ENCODE assay signal across 1 fruit fly cellular context in genomic region chrX:12472244-12472736, dm6.
TF ChIP-seq lines count a peak whose summit lies in the region.

No protein-coding gene starts in this region.

TF ChIP-seq in whole organism, embryonic, 481 proteins besides CTCF, POLR2A, EP300 and RAD21 (continued from another document and continues in another):
- TF ChIP-seq gro (GFP tag; optimal IDR thresholded peaks at IDR 0.05; lab: Kevin White, UChicago): peak; percentile 27
- TF ChIP-seq crol (GFP tag; IDR thresholded peaks at IDR 0.05; lab: Robert Waterston, UW): peak; percentile 61
- TF ChIP-seq Ada2b (GFP tag; IDR thresholded peaks at IDR 0.05; lab: Robert Waterston, UW): peak; percentile 96
- peak; percentile 84 for TF ChIP-seq chm (GFP tag; IDR thresholded peaks at IDR 0.05; lab: Robert Waterston, UW)
- peak; percentile 94 for TF ChIP-seq ttk (GFP tag; IDR thresholded peaks at IDR 0.05; lab: Robert Waterston, UW)
- TF ChIP-seq inv (GFP tag; IDR thresholded peaks at IDR 0.05; lab: Robert Waterston, UW; ENCODE audit: partially characterized antibody): no peak
- TF ChIP-seq CG9215 (GFP tag; IDR thresholded peaks at IDR 0.05; lab: Robert Waterston, UW): peak; percentile 95
- peak; percentile 85 for TF ChIP-seq gsb-n (tag; optimal IDR thresholded peaks at IDR 0.05; lab: Kevin White, UChicago)
- no peak for TF ChIP-seq h (optimal IDR thresholded peaks at IDR 0.05; lab: Kevin White, UChicago)
- peak; percentile 90 for TF ChIP-seq gcm (GFP tag; optimal IDR thresholded peaks at IDR 0.05; lab: Kevin White, UChicago)
- peak; percentile 93 for TF ChIP-seq CG31224 (GFP tag; IDR thresholded peaks at IDR 0.05; lab: Robert Waterston, UW)
- peak; percentile 83 for TF ChIP-seq otp (GFP tag; IDR thresholded peaks at IDR 0.05; lab: Robert Waterston, UW)
- TF ChIP-seq NfI (GFP tag; optimal IDR thresholded peaks at IDR 0.05; lab: Kevin White, UChicago): peak; percentile 92
- peak; percentile 95 for TF ChIP-seq caup (GFP tag; optimal IDR thresholded peaks at IDR 0.05; lab: Kevin White, UChicago; ENCODE audit: severe bottlenecking)
- TF ChIP-seq tup (GFP tag; optimal IDR thresholded peaks at IDR 0.05; lab: Kevin White, UChicago): peak; percentile 77
- peak; percentile 86 for TF ChIP-seq ara (GFP tag; IDR thresholded peaks at IDR 0.05; lab: Robert Waterston, UW)
- TF ChIP-seq grn (GFP tag; optimal IDR thresholded peaks at IDR 0.05; lab: Kevin White, UChicago): peak; percentile 12
- TF ChIP-seq CG10462 (GFP tag; optimal IDR thresholded peaks at IDR 0.05; lab: Kevin White, UChicago): peak; percentile 70
- TF ChIP-seq CoRest (tag; optimal IDR thresholded peaks at IDR 0.05; lab: Kevin White, UChicago): peak; percentile 97
- peak; percentile 79 for TF ChIP-seq CG15696 (tag; optimal IDR thresholded peaks at IDR 0.05; lab: Kevin White, UChicago)
- peak; percentile 97 for TF ChIP-seq sob (GFP tag; IDR thresholded peaks at IDR 0.05; lab: Robert Waterston, UW)
- TF ChIP-seq Hr51 (GFP tag; optimal IDR thresholded peaks at IDR 0.05; lab: Kevin White, UChicago): peak; percentile 55 to 96
- TF ChIP-seq dati (GFP tag; IDR thresholded peaks at IDR 0.05; lab: Robert Waterston, UW): peak; percentile 64; the same call in 1 of the 2 replicates
- TF ChIP-seq hb (GFP tag; IDR thresholded peaks at IDR 0.05; lab: Robert Waterston, UW; ENCODE audit: partially characterized antibody): no peak
- TF ChIP-seq kay (GFP tag; optimal IDR thresholded peaks at IDR 0.05; lab: Kevin White, UChicago): peak; percentile 85
- peak; percentile 92 for TF ChIP-seq fd96Cb (tag; optimal IDR thresholded peaks at IDR 0.05; lab: Kevin White, UChicago)
- TF ChIP-seq CG13624 (GFP tag; optimal IDR thresholded peaks at IDR 0.05; lab: Kevin White, UChicago): peak; percentile 60
- peak; percentile 50 for TF ChIP-seq CG4617 (GFP tag; optimal IDR thresholded peaks at IDR 0.05; lab: Kevin White, UChicago; ENCODE audit: borderline replicate concordance)
- peak; percentile 91 for TF ChIP-seq CG4424 (GFP tag; optimal IDR thresholded peaks at IDR 0.05; lab: Kevin White, UChicago)
- no peak for TF ChIP-seq vnd (GFP tag; IDR thresholded peaks at IDR 0.05; lab: Robert Waterston, UW; ENCODE audit: partially characterized antibody)
- TF ChIP-seq ken (GFP tag; IDR thresholded peaks at IDR 0.05; lab: Robert Waterston, UW): peak; percentile 88
- peak; percentile 81 for TF ChIP-seq MTF-1 (GFP tag; optimal IDR thresholded peaks at IDR 0.05; lab: Kevin White, UChicago; ENCODE audit: borderline replicate concordance)
- peak; percentile 89 for TF ChIP-seq CG8388 (GFP tag; optimal IDR thresholded peaks at IDR 0.05; lab: Kevin White, UChicago)
- peak; percentile 90 for TF ChIP-seq Ravus (GFP tag; IDR thresholded peaks at IDR 0.05; lab: Robert Waterston, UW)
- peak; percentile 65; the same call in 1 of the 3 replicates for TF ChIP-seq sr (GFP tag; IDR thresholded peaks at IDR 0.05; lab: Robert Waterston, UW)
- TF ChIP-seq CG10321 (GFP tag; IDR thresholded peaks at IDR 0.05; lab: Robert Waterston, UW): peak; percentile 80
- TF ChIP-seq GATAe (GFP tag; conservative IDR thresholded peaks at IDR 0.05; lab: Robert Waterston, UW): peak; percentile 79; the same call in 1 of the 2 replicates
- peak; percentile 95 for TF ChIP-seq CG17361 (GFP tag; IDR thresholded peaks at IDR 0.05; lab: Robert Waterston, UW)
- peak; percentile 93 for TF ChIP-seq tio (GFP tag; optimal IDR thresholded peaks at IDR 0.05; lab: Kevin White, UChicago)
- TF ChIP-seq CG13424 (tag; optimal IDR thresholded peaks at IDR 0.05; lab: Kevin White, UChicago): peak; percentile 95
- no peak for TF ChIP-seq gfzf (GFP tag; optimal IDR thresholded peaks at IDR 0.05; lab: Kevin White, UChicago)
- no peak for TF ChIP-seq CG13287 (GFP tag; IDR thresholded peaks at IDR 0.05; lab: Robert Waterston, UW; ENCODE audit: partially characterized antibody)
- TF ChIP-seq row (GFP tag; IDR thresholded peaks at IDR 0.05; lab: Robert Waterston, UW): peak; percentile 98
- TF ChIP-seq ind (GFP tag; optimal IDR thresholded peaks at IDR 0.05; lab: Kevin White, UChicago): peak; percentile 94
- peak in 1 of 2 experiments; percentile 97 for TF ChIP-seq eve (GFP tag; optimal IDR thresholded peaks at IDR 0.05; lab: Kevin White, UChicago)
- peak; percentile 77 for TF ChIP-seq trh (GFP tag; optimal IDR thresholded peaks at IDR 0.05; lab: Kevin White, UChicago)
- TF ChIP-seq pb (GFP tag; optimal IDR thresholded peaks at IDR 0.05; lab: Kevin White, UChicago): no peak
- TF ChIP-seq Bdp1 (GFP tag; optimal IDR thresholded peaks at IDR 0.05; lab: Kevin White, UChicago): peak; percentile 59
- peak; percentile 52 for TF ChIP-seq maf-S (GFP tag; optimal IDR thresholded peaks at IDR 0.05; lab: Kevin White, UChicago)
- TF ChIP-seq yki (optimal IDR thresholded peaks at IDR 0.05; lab: Kevin White, UChicago): no peak
- no peak for TF ChIP-seq shn (GFP tag; optimal IDR thresholded peaks at IDR 0.05; lab: Kevin White, UChicago)
- peak; percentile 67 for TF ChIP-seq wek (GFP tag; optimal IDR thresholded peaks at IDR 0.05; lab: Kevin White, UChicago)
- TF ChIP-seq Taf1 (GFP tag; IDR thresholded peaks at IDR 0.05; lab: Robert Waterston, UW): peak; percentile 94
- TF ChIP-seq Lim3 (GFP tag; IDR thresholded peaks at IDR 0.05; lab: Robert Waterston, UW): peak; percentile 76; the same call in 1 of the 2 replicates
- peak; percentile 96 for TF ChIP-seq CG2712 (tag; optimal IDR thresholded peaks at IDR 0.05; lab: Kevin White, UChicago)
- TF ChIP-seq CG4707 (GFP tag; optimal IDR thresholded peaks at IDR 0.05; lab: Kevin White, UChicago): peak; percentile 62
- peak in 1 of 2 experiments; percentile 62 for TF ChIP-seq insv (GFP tag; optimal IDR thresholded peaks at IDR 0.05; lab: Kevin White, UChicago)
- TF ChIP-seq CG2129 (GFP tag; IDR thresholded peaks at IDR 0.05; lab: Robert Waterston, UW; ENCODE audit: partially characterized antibody): no peak
- no peak for TF ChIP-seq Doc3 (GFP tag; IDR thresholded peaks at IDR 0.05; lab: Robert Waterston, UW; ENCODE audit: partially characterized antibody)
- peak; percentile 75 for TF ChIP-seq CG30431 (GFP tag; optimal IDR thresholded peaks at IDR 0.05; lab: Kevin White, UChicago)
- peak; percentile 38 for TF ChIP-seq YL-1 (GFP tag; optimal IDR thresholded peaks at IDR 0.05; lab: Kevin White, UChicago)
- TF ChIP-seq CG7963 (GFP tag; IDR thresholded peaks at IDR 0.05; lab: Robert Waterston, UW; ENCODE audit: partially characterized antibody): no peak
- no peak for TF ChIP-seq pita (GFP tag; optimal IDR thresholded peaks at IDR 0.05; lab: Kevin White, UChicago)
- peak; percentile 90 for TF ChIP-seq gce (GFP tag; IDR thresholded peaks at IDR 0.05; lab: Robert Waterston, UW)
- peak; percentile 85 for TF ChIP-seq CG18476 (GFP tag; optimal IDR thresholded peaks at IDR 0.05; lab: Kevin White, UChicago)
- peak; percentile 89 for TF ChIP-seq CG12104 (GFP tag; optimal IDR thresholded peaks at IDR 0.05; lab: Kevin White, UChicago)
- TF ChIP-seq CG12659 (GFP tag; optimal IDR thresholded peaks at IDR 0.05; lab: Kevin White, UChicago): peak; percentile 97
- TF ChIP-seq Dp (GFP tag; optimal IDR thresholded peaks at IDR 0.05; lab: Kevin White, UChicago): no peak
- peak; percentile 23 for TF ChIP-seq luna (GFP tag; optimal IDR thresholded peaks at IDR 0.05; lab: Kevin White, UChicago)
- TF ChIP-seq chn (GFP tag; optimal IDR thresholded peaks at IDR 0.05; lab: Kevin White, UChicago): peak; percentile 66
- TF ChIP-seq usp (GFP tag; optimal IDR thresholded peaks at IDR 0.05; lab: Kevin White, UChicago): no peak
- TF ChIP-seq CG2116 (GFP tag; optimal IDR thresholded peaks at IDR 0.05; lab: Kevin White, UChicago): peak; percentile 71
- TF ChIP-seq HLH4C (GFP tag; IDR thresholded peaks at IDR 0.05; lab: Robert Waterston, UW; ENCODE audit: partially characterized antibody): no peak
- TF ChIP-seq jumu (GFP tag; optimal IDR thresholded peaks at IDR 0.05; lab: Kevin White, UChicago): peak; percentile 36
- peak; percentile 96 for TF ChIP-seq HmgZ (tag; optimal IDR thresholded peaks at IDR 0.05; lab: Kevin White, UChicago)
- no peak for TF ChIP-seq CG12236 (GFP tag; optimal IDR thresholded peaks at IDR 0.05; lab: Kevin White, UChicago)
- TF ChIP-seq danr (GFP tag; IDR thresholded peaks at IDR 0.05; lab: Robert Waterston, UW): peak; percentile 94
- TF ChIP-seq amos (GFP tag; IDR thresholded peaks at IDR 0.05; lab: Robert Waterston, UW; ENCODE audit: partially characterized antibody): no peak
- peak; percentile 81 for TF ChIP-seq CG16815 (GFP tag; optimal IDR thresholded peaks at IDR 0.05; lab: Kevin White, UChicago)
- peak; percentile 45 to 53 for TF ChIP-seq Trl (optimal IDR thresholded peaks at IDR 0.05; lab: Kevin White, UChicago)
- peak; percentile 29 for TF ChIP-seq Trl (GFP tag; optimal IDR thresholded peaks at IDR 0.05; lab: Kevin White, UChicago)
- TF ChIP-seq z (GFP tag; IDR thresholded peaks at IDR 0.05; lab: Robert Waterston, UW): no peak
- TF ChIP-seq CG2875 (GFP tag; optimal IDR thresholded peaks at IDR 0.05; lab: Kevin White, UChicago): peak; percentile 84
- no peak for TF ChIP-seq HmgD (GFP tag; optimal IDR thresholded peaks at IDR 0.05; lab: Kevin White, UChicago)
- TF ChIP-seq slp2 (GFP tag; optimal IDR thresholded peaks at IDR 0.05; lab: Kevin White, UChicago): no peak
- TF ChIP-seq CG6813 (GFP tag; optimal IDR thresholded peaks at IDR 0.05; lab: Kevin White, UChicago): peak; percentile 88
- TF ChIP-seq psq (GFP tag; optimal IDR thresholded peaks at IDR 0.05; lab: Kevin White, UChicago): peak; percentile 60
- TF ChIP-seq CG10267 (tag; optimal IDR thresholded peaks at IDR 0.05; lab: Kevin White, UChicago): peak; percentile 86
- TF ChIP-seq Sry-δ (GFP tag; optimal IDR thresholded peaks at IDR 0.05; lab: Kevin White, UChicago): no peak
- TF ChIP-seq Abd-B (GFP tag; optimal IDR thresholded peaks at IDR 0.05; lab: Kevin White, UChicago): peak; percentile 94
- peak; percentile 90 for TF ChIP-seq stc (GFP tag; IDR thresholded peaks at IDR 0.05; lab: Robert Waterston, UW)
- TF ChIP-seq Blimp-1 (GFP tag; optimal IDR thresholded peaks at IDR 0.05; lab: Kevin White, UChicago): peak; percentile 87
- TF ChIP-seq hkb (optimal IDR thresholded peaks at IDR 0.05; lab: Kevin White, UChicago): no peak
- TF ChIP-seq hkb (GFP tag; IDR thresholded peaks at IDR 0.05; lab: Robert Waterston, UW): peak; percentile 96
- TF ChIP-seq Hr3 (GFP tag; optimal IDR thresholded peaks at IDR 0.05; lab: Kevin White, UChicago): peak; percentile 88
- TF ChIP-seq repo (GFP tag; optimal IDR thresholded peaks at IDR 0.05; lab: Kevin White, UChicago): no peak
- peak; percentile 86 for TF ChIP-seq exex (tag; optimal IDR thresholded peaks at IDR 0.05; lab: Kevin White, UChicago)
- peak; percentile 95 for TF ChIP-seq CG13296 (GFP tag; optimal IDR thresholded peaks at IDR 0.05; lab: Kevin White, UChicago)
- TF ChIP-seq CG7745 (tag; optimal IDR thresholded peaks at IDR 0.05; lab: Kevin White, UChicago): no peak
- TF ChIP-seq Sry-β (GFP tag; optimal IDR thresholded peaks at IDR 0.05; lab: Kevin White, UChicago): no peak
- TF ChIP-seq sens (GFP tag; lab: Kevin White, UChicago): peak; percentile 92
- TF ChIP-seq CG3163 (GFP tag; optimal IDR thresholded peaks at IDR 0.05; lab: Kevin White, UChicago): no peak
- TF ChIP-seq CG11695 (GFP tag; IDR thresholded peaks at IDR 0.05; lab: Robert Waterston, UW): peak; percentile 95
- no peak for TF ChIP-seq CG14965 (GFP tag; optimal IDR thresholded peaks at IDR 0.05; lab: Kevin White, UChicago; ENCODE audit: borderline replicate concordance)
- peak; percentile 89 for TF ChIP-seq CG15601 (tag; optimal IDR thresholded peaks at IDR 0.05; lab: Kevin White, UChicago)
- TF ChIP-seq Drgx (GFP tag; IDR thresholded peaks at IDR 0.05; lab: Robert Waterston, UW): peak; percentile 97
- peak; percentile 94 for TF ChIP-seq unpg (GFP tag; optimal IDR thresholded peaks at IDR 0.05; lab: Kevin White, UChicago)
- TF ChIP-seq NC2α (GFP tag; optimal IDR thresholded peaks at IDR 0.05; lab: Kevin White, UChicago): peak; percentile 30
- TF ChIP-seq CG13894 (tag; optimal IDR thresholded peaks at IDR 0.05; lab: Kevin White, UChicago): peak; percentile 95
- TF ChIP-seq Adf1 (GFP tag; IDR thresholded peaks at IDR 0.05; lab: Robert Waterston, UW): peak; percentile 75
- TF ChIP-seq CG4730 (GFP tag; IDR thresholded peaks at IDR 0.05; lab: Robert Waterston, UW): peak; percentile 94
- no peak for TF ChIP-seq unc-4 (GFP tag; IDR thresholded peaks at IDR 0.05; lab: Robert Waterston, UW; ENCODE audit: partially characterized antibody)
- peak; percentile 91 for TF ChIP-seq CG13775 (GFP tag; optimal IDR thresholded peaks at IDR 0.05; lab: Kevin White, UChicago)
- TF ChIP-seq az2 (GFP tag; optimal IDR thresholded peaks at IDR 0.05; lab: Kevin White, UChicago): peak; percentile 92
- peak; percentile 66 for TF ChIP-seq ash1 (GFP tag; optimal IDR thresholded peaks at IDR 0.05; lab: Kevin White, UChicago)
- peak; percentile 10 for TF ChIP-seq CG17186 (GFP tag; optimal IDR thresholded peaks at IDR 0.05; lab: Kevin White, UChicago)
- TF ChIP-seq CG15073 (GFP tag; optimal IDR thresholded peaks at IDR 0.05; lab: Kevin White, UChicago): peak; percentile 48
- peak; percentile 89 for TF ChIP-seq croc (GFP tag; conservative IDR thresholded peaks at IDR 0.05; lab: Robert Waterston, UW)
- peak; percentile 89 for TF ChIP-seq CG12942 (GFP tag; optimal IDR thresholded peaks at IDR 0.05; lab: Kevin White, UChicago)
- TF ChIP-seq CG1602 (GFP tag; optimal IDR thresholded peaks at IDR 0.05; lab: Kevin White, UChicago): peak; percentile 85
- TF ChIP-seq cwo (GFP tag; optimal IDR thresholded peaks at IDR 0.05; lab: Kevin White, UChicago): peak; percentile 92
- peak; percentile 98 for TF ChIP-seq CG7839 (tag; optimal IDR thresholded peaks at IDR 0.05; lab: Kevin White, UChicago)
- TF ChIP-seq CG7928 (GFP tag; optimal IDR thresholded peaks at IDR 0.05; lab: Kevin White, UChicago): peak; percentile 72
- peak; percentile 57 for TF ChIP-seq Dad (GFP tag; optimal IDR thresholded peaks at IDR 0.05; lab: Kevin White, UChicago)
- TF ChIP-seq Xrp1 (GFP tag; IDR thresholded peaks at IDR 0.05; lab: Robert Waterston, UW): peak; percentile 92
- peak; percentile 37 for TF ChIP-seq disco-r (GFP tag; optimal IDR thresholded peaks at IDR 0.05; lab: Kevin White, UChicago)
- peak; percentile 94 for TF ChIP-seq klu (GFP tag; IDR thresholded peaks at IDR 0.05; lab: Robert Waterston, UW)
- peak; percentile 93 for TF ChIP-seq CG18619 (GFP tag; optimal IDR thresholded peaks at IDR 0.05; lab: Kevin White, UChicago)
- no peak for TF ChIP-seq Sin3A (optimal IDR thresholded peaks at IDR 0.05; lab: Kevin White, UChicago)
- TF ChIP-seq Lhr (GFP tag; optimal IDR thresholded peaks at IDR 0.05; lab: Kevin White, UChicago): peak; percentile 60
- TF ChIP-seq run (tag; optimal IDR thresholded peaks at IDR 0.05; lab: Kevin White, UChicago): peak; percentile 91
